Worm (Caenorhabditis elegans) whole organism, L4 larva: ENCODE results near the gene F52H2.3.
A peak's percentile ranks its signal among the peaks of the same experiment; 100 is the strongest.

Experiments
- D1046.2 ChIP-seq: fragments of 200-800 bp; sonication (Bioruptor generic); IDR thresholded peaks from 2 replicates; pipeline ENCODE4 v1.3.6; 2022; ENCODE audit warnings: missing genetic modification characterization, missing compliant biosample characterization
- F10B5.3 ChIP-seq: sonication (generic microtip); optimal IDR thresholded peaks from 2 replicates; lab custom pipeline; 2016; ENCODE audit warnings: mild to moderate bottlenecking, missing genetic modification characterization, missing compliant biosample characterization
- R02D3.7 ChIP-seq: fragments of 150-350 bp; sonication (generic microtip); optimal IDR thresholded peaks from 3 replicates; lab custom pipeline; 2014; ENCODE audit warnings: missing biosample characterization, missing genetic modification characterization
- T20F7.1 ChIP-seq: fragments of 200-800 bp; sonication (Bioruptor generic); optimal IDR thresholded peaks from 2 replicates; lab custom pipeline; 2018; ENCODE audit warnings: mild to moderate bottlenecking, missing genetic modification characterization, missing compliant biosample characterization
- Y105C5A.15 ChIP-seq: fragments of 200-800 bp; sonication (Bioruptor generic); IDR thresholded peaks from 2 replicates; pipeline ENCODE4 v1.3.6; 2022; ENCODE audit warnings: missing genetic modification characterization, missing compliant biosample characterization
- Y5F2A.4 ChIP-seq: fragments of 200-800 bp; sonication (Bioruptor generic); optimal IDR thresholded peaks from 2 replicates; lab custom pipeline; 2018; ENCODE audit warnings: mild to moderate bottlenecking, missing genetic modification characterization, missing compliant biosample characterization
- Y75B8A.6 ChIP-seq: fragments of 200-800 bp; sonication (Bioruptor generic); IDR thresholded peaks from 2 replicates; pipeline ENCODE4 v1.3.6; 2022; ENCODE audit warnings: missing genetic modification reagents, missing genetic modification characterization, missing compliant biosample characterization
- ZK337.2 ChIP-seq: fragments of 200-800 bp; sonication (Bioruptor generic); IDR thresholded peaks from 2 replicates; pipeline ENCODE4 v1.3.6; 2022; ENCODE audit warnings: missing genetic modification reagents, missing genetic modification characterization, missing compliant biosample characterization
- ZK546.5 ChIP-seq, 2 experiments: sonication (generic microtip); optimal IDR thresholded peaks; 2 replicates each; lab custom pipeline; 2017; ENCODE audit warnings: missing biosample characterization in 2 of 2, missing genetic modification characterization in 2 of 2
- aha-1 ChIP-seq: fragments of 150-350 bp; peaks from one replicate; lab custom pipeline; 2014; ENCODE audit warnings: missing biosample characterization, missing genetic modification characterization
- aly-2 ChIP-seq: sonication (generic microtip); optimal IDR thresholded peaks from 2 replicates; lab custom pipeline; 2018; ENCODE audit warnings: missing biosample characterization, missing genetic modification characterization
- cey-2 ChIP-seq: sonication (generic microtip); optimal IDR thresholded peaks from 3 replicates; lab custom pipeline; 2017; ENCODE audit warnings: missing genetic modification characterization, mild to moderate bottlenecking, missing compliant biosample characterization, antibody characterized with exemption, borderline replicate concordance; ENCODE audit not compliant: insufficient read depth
- ctbp-1 ChIP-seq: fragments of 200-800 bp; sonication (Bioruptor generic); IDR thresholded peaks from 2 replicates; pipeline ENCODE4 v1.3.6; 2022; ENCODE audit warnings: missing genetic modification reagents, missing genetic modification characterization, missing compliant biosample characterization
- daf-16 ChIP-seq, 3 experiments: sonication (generic microtip); optimal IDR thresholded peaks; 2 replicates each; lab custom pipeline; 2016 to 2017; ENCODE audit warnings: missing genetic modification characterization in 3 of 3, missing genetic modification reagents in 3 of 3, mild to moderate bottlenecking in 2 of 3, missing compliant biosample characterization in 2 of 3, missing biosample characterization in 1 of 3, moderate library complexity in 1 of 3
- dmd-9 ChIP-seq: fragments of 200-800 bp; sonication (Bioruptor generic); IDR thresholded peaks from 2 replicates; pipeline ENCODE4 v1.3.6; 2022; ENCODE audit warnings: missing genetic modification reagents, missing genetic modification characterization, missing compliant biosample characterization
- dpl-1 ChIP-seq: fragments of 150-350 bp; optimal IDR thresholded peaks from 2 replicates; lab custom pipeline; 2014; ENCODE audit warnings: missing biosample characterization, missing genetic modification reagents, missing genetic modification characterization
- duxl-1 ChIP-seq: sonication (generic microtip); optimal IDR thresholded peaks from 2 replicates; lab custom pipeline; 2016; ENCODE audit warnings: mild to moderate bottlenecking, missing genetic modification characterization, moderate library complexity, missing compliant biosample characterization; ENCODE audit not compliant: poor library complexity
- gei-8 ChIP-seq: fragments of 200-800 bp; sonication (Bioruptor generic); optimal IDR thresholded peaks from 2 replicates; lab custom pipeline; 2018; ENCODE audit warnings: mild to moderate bottlenecking, missing genetic modification characterization, missing compliant biosample characterization
- hif-1 ChIP-seq, 2 experiments: sonication (generic microtip); optimal IDR thresholded peaks; 2 replicates each; lab custom pipeline; 2016 to 2017; ENCODE audit warnings: missing compliant biosample characterization in 2 of 2, missing genetic modification characterization in 2 of 2, missing genetic modification reagents in 2 of 2, missing genotype in 2 of 2, mild to moderate bottlenecking in 1 of 2
- hlh-11 ChIP-seq: fragments of 200-800 bp; sonication (Bioruptor generic); optimal IDR thresholded peaks from 2 replicates; lab custom pipeline; 2018; ENCODE audit warnings: mild to moderate bottlenecking, missing genetic modification characterization, missing compliant biosample characterization
- lim-7 ChIP-seq: fragments of 200-800 bp; sonication (Bioruptor generic); IDR thresholded peaks from 2 replicates; pipeline ENCODE4 v1.3.6; 2022; ENCODE audit warnings: missing genetic modification characterization, missing compliant biosample characterization
- lin-1 ChIP-seq: fragments of 200-800 bp; sonication (Bioruptor generic); IDR thresholded peaks from 2 replicates; pipeline ENCODE4 v1.3.6; 2022; ENCODE audit warnings: missing genetic modification reagents, missing genetic modification characterization, missing compliant biosample characterization
- lin-15B ChIP-seq: fragments of 150-350 bp; sonication (generic microtip); optimal IDR thresholded peaks from 3 replicates; lab custom pipeline; 2014; ENCODE audit warnings: missing biosample characterization, missing genetic modification characterization
- lir-3 ChIP-seq: sonication (generic microtip); optimal IDR thresholded peaks from 2 replicates; lab custom pipeline; 2016; ENCODE audit warnings: mild to moderate bottlenecking, missing genetic modification characterization, missing compliant biosample characterization
- madf-9 ChIP-seq: fragments of 200-800 bp; sonication (Bioruptor generic); conservative IDR thresholded peaks from 2 replicates; pipeline ENCODE4 v1.3.6; 2022; ENCODE audit warnings: missing genetic modification reagents, missing genetic modification characterization, missing compliant biosample characterization
- mdl-1 ChIP-seq, 2 experiments: fragments of 150-350 bp in 1 of 2; sonication (generic microtip) in 1 of 2; optimal IDR thresholded peaks; 2 replicates each; lab custom pipeline; 2014 to 2017; ENCODE audit warnings: missing biosample characterization in 2 of 2, missing genetic modification characterization in 2 of 2
- mep-1 ChIP-seq: fragments of 150-350 bp; sonication (generic microtip); optimal IDR thresholded peaks from 3 replicates; lab custom pipeline; 2014; ENCODE audit warnings: missing biosample characterization, missing genetic modification characterization
- mes-2 ChIP-seq: sonication (generic microtip); optimal IDR thresholded peaks from 2 replicates; lab custom pipeline; 2016; ENCODE audit warnings: missing genotype, mild to moderate bottlenecking, missing genetic modification characterization, missing compliant biosample characterization; ENCODE audit not compliant: poor library complexity, severe bottlenecking
- mxl-3 ChIP-seq: fragments of 200-800 bp; sonication (Bioruptor generic); optimal IDR thresholded peaks from 2 replicates; lab custom pipeline; 2018; ENCODE audit warnings: mild to moderate bottlenecking, missing genetic modification characterization, missing compliant biosample characterization
- nhr-10 ChIP-seq: fragments of 150-350 bp; optimal IDR thresholded peaks from 2 replicates; lab custom pipeline; 2014; ENCODE audit warnings: missing biosample characterization, missing genetic modification characterization
- nhr-111 ChIP-seq: fragments of 200-800 bp; sonication (Bioruptor generic); optimal IDR thresholded peaks from 2 replicates; lab custom pipeline; 2018; ENCODE audit warnings: mild to moderate bottlenecking, missing genetic modification characterization, missing compliant biosample characterization
- nhr-237 ChIP-seq: sonication (generic microtip); optimal IDR thresholded peaks from 2 replicates; lab custom pipeline; 2017; ENCODE audit warnings: missing biosample characterization, missing genetic modification characterization
- nhr-25 ChIP-seq: sonication (generic microtip); optimal IDR thresholded peaks from 2 replicates; lab custom pipeline; 2017; ENCODE audit warnings: missing genetic modification characterization, mild to moderate bottlenecking, missing compliant biosample characterization, antibody characterized with exemption, moderate library complexity, borderline replicate concordance; ENCODE audit not compliant: insufficient read depth
- nhr-42 ChIP-seq: fragments of 200-800 bp; sonication (Bioruptor generic); IDR thresholded peaks from 2 replicates; pipeline ENCODE4 v1.3.6; 2022; ENCODE audit warnings: missing genetic modification characterization, missing compliant biosample characterization
- nhr-48 ChIP-seq: sonication (generic microtip); optimal IDR thresholded peaks from 2 replicates; lab custom pipeline; 2016; ENCODE audit warnings: mild to moderate bottlenecking, missing genetic modification characterization, missing compliant biosample characterization
- nhr-77 ChIP-seq: fragments of 150-350 bp; optimal IDR thresholded peaks from 2 replicates; lab custom pipeline; 2014; ENCODE audit warnings: missing biosample characterization, missing genetic modification characterization
- saeg-2 ChIP-seq: fragments of 200-800 bp; sonication (Bioruptor generic); IDR thresholded peaks from 2 replicates; pipeline ENCODE4 v1.3.6; 2022; ENCODE audit warnings: missing genetic modification reagents, missing genetic modification characterization, missing compliant biosample characterization
- set-16 ChIP-seq: fragments of 200-800 bp; sonication (Bioruptor generic); IDR thresholded peaks from 2 replicates; pipeline ENCODE4 v1.3.6; 2022; ENCODE audit warnings: missing genetic modification reagents, missing genetic modification characterization, missing compliant biosample characterization
- snpc-4 ChIP-seq: fragments of 150-350 bp; optimal IDR thresholded peaks from 2 replicates; lab custom pipeline; 2014; ENCODE audit warnings: missing biosample characterization, missing genetic modification characterization
- tra-1 ChIP-seq: fragments of 200-800 bp; sonication (Bioruptor generic); IDR thresholded peaks from 2 replicates; pipeline ENCODE4 v1.3.6; 2022; ENCODE audit warnings: missing genetic modification reagents, missing genetic modification characterization, missing compliant biosample characterization
- unc-130 ChIP-seq: sonication (generic microtip); optimal IDR thresholded peaks from 2 replicates; lab custom pipeline; 2016; ENCODE audit warnings: missing genetic modification reagents, missing genetic modification characterization, missing compliant biosample characterization
- unc-39 ChIP-seq: sonication (generic microtip); optimal IDR thresholded peaks from 2 replicates; lab custom pipeline; 2017; ENCODE audit warnings: missing biosample characterization, missing genetic modification characterization
- unc-62 ChIP-seq, 3 experiments: fragments of 150-350 bp in 1 of 3; sonication (generic microtip); optimal IDR thresholded peaks in 2 of 3; peaks in 1 of 3; 1 replicate in 1 of 3; 2 replicates in 2 of 3; lab custom pipeline; 2014 to 2017; ENCODE audit warnings: missing biosample characterization in 3 of 3, missing genetic modification characterization in 3 of 3, missing genetic modification reagents in 3 of 3, missing genotype in 1 of 3
- vab-7 ChIP-seq: fragments of 200-800 bp; sonication (Bioruptor generic); IDR thresholded peaks from 2 replicates; pipeline ENCODE4 v1.3.6; 2022; ENCODE audit warnings: missing genetic modification reagents, missing genetic modification characterization, missing compliant biosample characterization
- zfp-3 ChIP-seq: fragments of 200-800 bp; sonication (Bioruptor generic); conservative IDR thresholded peaks from 2 replicates; pipeline ENCODE4 v1.3.6; 2022; ENCODE audit warnings: missing genetic modification reagents, missing genetic modification characterization, missing compliant biosample characterization
- zip-2 ChIP-seq: fragments of 150-350 bp; optimal IDR thresholded peaks from 2 replicates; lab custom pipeline; 2014; ENCODE audit warnings: missing biosample characterization, missing genetic modification characterization
- ztf-11 ChIP-seq: fragments of 150-350 bp; optimal IDR thresholded peaks from 2 replicates; lab custom pipeline; 2014; ENCODE audit warnings: missing biosample characterization, missing genetic modification characterization

F52H2.3 gene

ce11 chrX:2549322-2549721 is 8.5 kb upstream of the F52H2.3 start (continued):
- TF ChIP-seq vab-7 (peak; percentile 87), unc-62 (GFP tag; optimal IDR thresholded peaks at IDR 0.05 in 1 of 2; lab: Kevin White, UChicago) (peak in 1 of 2 experiments; percentile 85), unc-62 (tag; optimal IDR thresholded peaks at IDR 0.05; lab: Kevin White, UChicago) (no peak), F10B5.3 (tag; lab: Kevin White, UChicago) (peak; percentile 61), R02D3.7 (no peak), ZK546.5 (tag; optimal IDR thresholded peaks at IDR 0.05; lab: Kevin White, UChicago) (no peak), saeg-2 (no peak), madf-9 (GFP tag; lab: Robert Waterston, UW) (peak; percentile 55), duxl-1 (tag; lab: Kevin White, UChicago) (peak; percentile 34), ZK337.2 (GFP tag; lab: Robert Waterston, UW) (peak; percentile 51; the same call in 1 of the 2 replicates), snpc-4 (tag; lab: Kevin White, UChicago) (no peak), D1046.2 (GFP tag; lab: Robert Waterston, UW) (no peak), T20F7.1 (GFP tag; lab: Kevin White, UChicago) (peak; percentile 28), mep-1 (tag; lab: Kevin White, UChicago) (peak; percentile 89), gei-8 (GFP tag; lab: Kevin White, UChicago) (peak; percentile 75), unc-39 (no peak), lim-7 (peak; percentile 81), mes-2 (tag; lab: Kevin White, UChicago) (peak; percentile 74), dmd-9 (0 out of 2 replicates have a peak, but pooled peaks have one; percentile 50), zfp-3 (0 out of 2 replicates have a peak, but pooled peaks have one; percentile 52), nhr-77 (peak; percentile 60), aha-1 (peak; percentile 92), cey-2 (tag; lab: Kevin White, UChicago) (no peak), zip-2 (tag; lab: Kevin White, UChicago) (peak; percentile 57), nhr-237 (no peak), Y5F2A.4 (GFP tag; lab: Kevin White, UChicago) (peak; percentile 45), ztf-11 (tag; lab: Kevin White, UChicago) (no peak), nhr-111 (GFP tag; lab: Kevin White, UChicago) (peak; percentile 11), tra-1 (GFP tag; lab: Robert Waterston, UW) (no peak), Y75B8A.6 (GFP tag; lab: Robert Waterston, UW) (0 out of 2 replicates have a peak, but pooled peaks have one; percentile 72), daf-16 (GFP tag; optimal IDR thresholded peaks at IDR 0.05; lab: Kevin White, UChicago) (peak; percentile 58 to 91), daf-16 (tag; optimal IDR thresholded peaks at IDR 0.05; lab: Kevin White, UChicago) (peak; percentile 85), lin-15B (tag; lab: Kevin White, UChicago) (no peak), dpl-1 (GFP tag; lab: Kevin White, UChicago) (peak; percentile 6), nhr-48 (peak; percentile 59), lin-1 (peak; percentile 91), mxl-3 (no peak), ctbp-1 (peak; percentile 83), lir-3 (tag; lab: Kevin White, UChicago) (peak; percentile 74), nhr-25 (tag; lab: Kevin White, UChicago) (no peak), nhr-10 (tag; lab: Kevin White, UChicago) (no peak), mdl-1 (tag; optimal IDR thresholded peaks at IDR 0.05; lab: Kevin White, UChicago) (peak in 1 of 2 experiments; percentile 23), unc-130 (GFP tag; lab: Kevin White, UChicago) (peak; percentile 46), set-16 (GFP tag; lab: Robert Waterston, UW) (peak; percentile 28; the same call in 1 of the 2 replicates), aly-2 (tag; lab: Kevin White, UChicago) (peak; percentile 57), Y105C5A.15 (GFP tag; lab: Robert Waterston, UW) (peak; percentile 46; the same call in 1 of the 2 replicates), hlh-11 (tag; lab: Kevin White, UChicago) (peak; percentile 75), nhr-42 (peak; percentile 79), hif-1 (tag; optimal IDR thresholded peaks at IDR 0.05; lab: Kevin White, UChicago) (peak; percentile 43 to 68)
- TF ChIP-seq, all 104 proteins: peak for 73
